Fruit fly (Drosophila melanogaster): ENCODE results near the gene norpA.
A peak's percentile ranks its signal among the peaks of the same experiment; 100 is the strongest.

Gene norpA

DNA sequence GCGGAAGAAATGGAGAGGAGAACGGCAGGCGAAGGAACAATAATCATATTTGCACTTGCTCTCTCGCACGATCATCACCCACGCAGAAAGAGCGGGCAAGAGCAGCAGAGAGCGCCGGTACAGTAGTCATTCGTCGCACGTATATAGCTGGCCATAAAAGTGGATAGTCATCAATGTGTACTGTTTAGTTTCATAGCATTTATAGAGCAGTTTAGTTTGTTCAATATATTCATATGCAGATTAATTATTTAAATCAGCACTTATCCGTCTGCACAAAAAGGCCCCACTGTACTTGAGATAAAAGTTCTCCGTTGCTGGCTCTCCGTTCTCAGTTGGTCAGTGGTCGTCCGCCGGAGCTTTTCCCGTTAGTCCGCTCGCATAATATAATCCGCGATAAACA lies 2.4 kb downstream of the norpA start:
- TF ChIP-seq Dll (optimal IDR thresholded peaks at IDR 0.05) (peak; percentile 57), EcR (GFP tag; optimal IDR thresholded peaks at IDR 0.05) (no peak)

DNA sequence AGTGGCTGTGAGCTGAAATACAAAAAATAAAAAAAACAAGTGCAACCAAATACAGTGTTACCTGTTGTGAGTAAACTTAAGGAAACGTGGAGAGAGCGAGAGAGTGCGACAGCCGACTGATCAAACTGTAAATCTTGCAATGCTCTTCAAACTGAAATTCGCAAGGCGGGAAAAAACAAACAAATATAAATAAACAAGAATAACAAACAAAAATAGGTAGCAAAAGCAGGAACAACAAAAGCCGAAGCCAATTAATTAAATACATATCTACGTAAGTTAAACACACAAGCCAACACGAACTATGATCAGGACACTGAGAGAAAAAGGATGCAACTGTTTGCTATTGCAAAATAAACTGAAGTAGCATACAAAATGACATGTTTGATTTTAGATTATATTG lies 2.9 kb downstream of the norpA start:
- TF ChIP-seq psq (optimal IDR thresholded peaks at IDR 0.05) = no peak
- no peak for TF ChIP-seq Dll (optimal IDR thresholded peaks at IDR 0.05)
- no peak for TF ChIP-seq pan (optimal IDR thresholded peaks at IDR 0.05)
- TF ChIP-seq CG8478 (optimal IDR thresholded peaks at IDR 0.05) = no peak
- no peak for TF ChIP-seq usp (GFP tag; optimal IDR thresholded peaks at IDR 0.05)
- no peak for TF ChIP-seq EcR (GFP tag; optimal IDR thresholded peaks at IDR 0.05)

DNA sequence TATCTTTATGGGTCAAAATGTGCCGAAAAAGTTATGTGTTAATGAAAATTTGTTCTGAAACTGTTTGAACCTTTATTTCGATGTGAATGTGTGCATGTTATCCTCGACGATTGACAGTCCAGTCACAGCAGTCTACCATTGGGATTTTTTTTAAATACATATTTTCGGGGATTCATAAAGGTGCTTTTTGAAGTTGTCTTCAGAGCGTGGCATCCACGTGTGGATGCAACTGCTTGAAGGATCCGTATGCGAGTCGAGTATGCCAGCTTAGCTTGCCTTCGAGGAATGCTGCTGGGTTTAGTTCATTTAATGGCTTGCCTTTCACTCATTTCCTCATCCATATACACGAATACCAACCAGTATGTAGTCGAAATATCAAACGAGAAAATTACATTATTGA lies 6.9 kb downstream of the norpA start, which contains the start of gene CG12693:
Gene CG12693, minus strand, starts transcription at position 101 of the 400 bp plus-strand sequence.
- TF ChIP-seq EcR (GFP tag; optimal IDR thresholded peaks at IDR 0.05) = no peak
- no peak for TF ChIP-seq CG8478 (optimal IDR thresholded peaks at IDR 0.05)
- TF ChIP-seq usp (GFP tag; optimal IDR thresholded peaks at IDR 0.05) = no peak
- no peak for TF ChIP-seq Dll (optimal IDR thresholded peaks at IDR 0.05)
- no peak for TF ChIP-seq psq (optimal IDR thresholded peaks at IDR 0.05)
- no peak for TF ChIP-seq pan (optimal IDR thresholded peaks at IDR 0.05)

- TF ChIP-seq pan (optimal IDR thresholded peaks at IDR 0.05) (no peak), Dll (optimal IDR thresholded peaks at IDR 0.05) (no peak), usp (GFP tag; optimal IDR thresholded peaks at IDR 0.05) (no peak), CG8478 (optimal IDR thresholded peaks at IDR 0.05) (no peak), psq (optimal IDR thresholded peaks at IDR 0.05) (no peak), EcR (GFP tag; optimal IDR thresholded peaks at IDR 0.05) (no peak)
Measured at dm6 chrX:4329809-4330208, 7.4 kb downstream of the norpA start.

DNA sequence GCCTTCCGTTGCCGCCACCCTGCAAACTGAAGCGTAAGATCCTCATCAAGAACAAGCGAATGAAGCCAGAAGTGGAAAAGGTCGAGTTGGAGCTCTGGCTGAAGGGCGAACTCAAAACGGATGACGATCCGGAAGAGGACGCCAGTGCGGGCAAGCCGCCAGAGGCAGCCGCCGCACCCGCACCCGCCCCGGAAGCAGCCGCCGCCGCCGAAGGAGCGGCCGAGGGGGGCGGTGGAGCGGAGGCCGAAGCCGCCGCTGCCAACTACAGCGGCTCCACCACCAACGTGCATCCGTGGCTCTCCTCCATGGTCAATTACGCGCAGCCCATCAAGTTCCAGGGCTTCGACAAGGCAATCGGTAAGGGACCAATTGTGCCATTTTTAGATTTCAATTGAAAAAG lies 36.1 kb downstream of the norpA start:
- TF ChIP-seq psq (optimal IDR thresholded peaks at IDR 0.05) = no peak
- no peak for TF ChIP-seq CG8478 (optimal IDR thresholded peaks at IDR 0.05)
- no peak for TF ChIP-seq EcR (GFP tag; optimal IDR thresholded peaks at IDR 0.05)
- TF ChIP-seq usp (GFP tag; optimal IDR thresholded peaks at IDR 0.05) = no peak
- no peak for TF ChIP-seq pan (optimal IDR thresholded peaks at IDR 0.05)
- no peak for TF ChIP-seq Dll (optimal IDR thresholded peaks at IDR 0.05)

- no peak for TF ChIP-seq usp (GFP tag; optimal IDR thresholded peaks at IDR 0.05)
- no peak for TF ChIP-seq CG8478 (optimal IDR thresholded peaks at IDR 0.05)
- no peak for TF ChIP-seq psq (optimal IDR thresholded peaks at IDR 0.05)
- no peak for TF ChIP-seq pan (optimal IDR thresholded peaks at IDR 0.05)
- no peak for TF ChIP-seq EcR (GFP tag; optimal IDR thresholded peaks at IDR 0.05)
- no peak for TF ChIP-seq Dll (optimal IDR thresholded peaks at IDR 0.05)
Measured at dm6 chrX:4366196-4366595, 43.8 kb downstream of the norpA start, which contains the start of gene CG3626. TSS of gene CG3626 (plus strand) at chrX:4366417.

dm6 chrX:4375574-4375973 lies 53.1 kb downstream of the norpA start:
- TF ChIP-seq Dll (optimal IDR thresholded peaks at IDR 0.05) = no peak
- no peak for TF ChIP-seq pan (optimal IDR thresholded peaks at IDR 0.05)
- no peak for TF ChIP-seq psq (optimal IDR thresholded peaks at IDR 0.05)
- TF ChIP-seq usp (GFP tag; optimal IDR thresholded peaks at IDR 0.05) = no peak
- TF ChIP-seq EcR (GFP tag; optimal IDR thresholded peaks at IDR 0.05) = no peak
- TF ChIP-seq CG8478 (optimal IDR thresholded peaks at IDR 0.05) = no peak

dm6 chrX:4380381-4380780 lies 58.0 kb downstream of the norpA start:
- TF ChIP-seq EcR (GFP tag; optimal IDR thresholded peaks at IDR 0.05) (no peak), Dll (optimal IDR thresholded peaks at IDR 0.05) (no peak), usp (GFP tag; optimal IDR thresholded peaks at IDR 0.05) (no peak), CG8478 (optimal IDR thresholded peaks at IDR 0.05) (no peak), pan (optimal IDR thresholded peaks at IDR 0.05) (no peak), psq (optimal IDR thresholded peaks at IDR 0.05) (no peak)

DNA sequence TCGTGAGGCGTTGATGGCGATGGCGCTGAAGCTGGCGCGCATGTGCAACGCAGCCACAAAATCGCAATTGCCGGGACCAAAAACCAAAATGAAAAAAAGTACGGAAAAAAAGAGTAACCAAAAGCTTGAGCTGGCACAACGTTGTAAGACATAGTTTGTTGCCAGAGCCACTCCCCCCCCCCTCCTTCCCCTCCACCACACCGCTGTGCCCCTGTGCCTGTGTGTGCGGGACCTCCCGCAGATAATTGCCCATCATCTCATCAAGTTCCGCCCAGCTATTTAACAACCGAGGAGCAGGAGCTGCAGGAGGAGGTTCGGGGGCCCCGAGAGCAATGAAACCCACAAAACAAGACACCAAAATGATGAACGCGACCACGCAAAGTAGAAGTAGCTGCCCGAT lies 58.7 kb downstream of the norpA start:
- TF ChIP-seq pan (optimal IDR thresholded peaks at IDR 0.05) = no peak
- peak; percentile 59 for TF ChIP-seq Dll (optimal IDR thresholded peaks at IDR 0.05)

DNA sequence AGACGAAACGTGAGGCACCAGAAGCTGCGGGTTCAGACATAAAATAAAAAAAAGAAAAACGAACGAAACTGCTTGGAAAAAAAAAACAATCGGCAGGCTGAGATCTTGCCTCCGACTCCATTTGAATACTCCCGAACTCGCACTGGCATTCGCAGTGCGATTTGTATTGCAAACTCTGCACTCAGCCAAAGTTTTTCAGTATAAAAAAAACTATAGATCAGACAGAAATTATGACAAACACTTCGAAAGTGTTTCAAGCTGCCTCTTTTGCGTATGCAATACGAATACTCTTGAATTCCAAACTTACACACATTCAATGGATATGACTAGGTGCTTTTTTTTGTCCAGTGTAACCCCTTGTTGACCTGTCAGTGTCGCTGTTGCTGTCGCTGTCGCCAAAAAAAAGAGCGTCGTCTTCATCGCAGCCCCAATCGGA lies 68.9 kb downstream of the norpA start:
- TF ChIP-seq EcR (GFP tag; optimal IDR thresholded peaks at IDR 0.05) = no peak

DNA sequence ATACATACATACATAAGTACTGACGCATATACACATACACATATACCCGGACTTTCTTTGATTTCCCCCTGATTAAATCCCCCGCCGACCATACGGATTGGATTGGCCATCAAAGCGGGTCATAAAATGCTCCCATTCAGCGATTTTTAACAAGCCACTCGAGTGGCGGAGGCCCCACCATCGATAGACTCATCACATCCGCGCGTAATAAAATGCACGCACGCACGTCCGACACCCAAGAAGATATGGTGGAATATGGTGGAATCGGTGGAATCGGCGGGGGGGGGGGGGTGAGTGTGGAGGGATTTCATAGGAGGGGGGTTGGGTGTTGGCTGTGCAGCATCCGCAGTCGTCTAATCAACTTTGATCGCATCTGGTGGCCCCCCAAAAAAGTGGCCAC lies 77.3 kb downstream of the norpA start:
- TF ChIP-seq CG8478 (optimal IDR thresholded peaks at IDR 0.05) (no peak), pan (optimal IDR thresholded peaks at IDR 0.05) (no peak), usp (GFP tag; optimal IDR thresholded peaks at IDR 0.05) (no peak), EcR (GFP tag; optimal IDR thresholded peaks at IDR 0.05) (no peak), psq (optimal IDR thresholded peaks at IDR 0.05) (no peak), Dll (optimal IDR thresholded peaks at IDR 0.05) (no peak)

DNA sequence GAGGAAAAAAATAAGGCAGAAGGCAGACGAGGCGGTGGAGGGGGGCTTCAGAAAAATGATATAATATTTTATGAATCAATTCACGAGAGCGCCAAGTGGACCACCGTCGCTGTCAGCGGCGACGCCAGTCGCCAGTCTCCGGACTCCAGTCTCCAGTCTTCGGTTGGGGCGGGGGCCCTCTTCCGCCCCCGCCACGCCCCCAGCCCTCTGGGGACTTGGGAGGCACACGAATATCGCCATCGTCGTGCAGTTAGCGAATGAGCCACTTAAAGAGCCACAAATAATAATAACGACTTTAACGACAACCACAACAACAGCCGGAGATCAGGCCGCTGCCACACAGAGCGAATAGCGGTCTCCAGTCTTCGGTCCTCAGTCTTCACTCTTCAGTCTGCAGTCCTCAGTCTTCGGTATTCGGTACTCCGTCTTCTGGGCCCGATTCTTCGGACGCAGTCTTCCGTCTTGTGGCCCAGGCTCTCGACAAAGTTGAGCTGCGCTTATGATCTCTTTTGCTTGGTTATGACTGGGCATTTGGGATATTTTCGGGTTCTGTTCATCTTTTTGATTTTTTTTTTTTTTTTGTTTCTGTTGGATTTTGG lies 79.2 kb downstream of the norpA start:
- TF ChIP-seq pan (optimal IDR thresholded peaks at IDR 0.05) = no peak
- no peak for TF ChIP-seq CG8478 (optimal IDR thresholded peaks at IDR 0.05)
- no peak for TF ChIP-seq psq (optimal IDR thresholded peaks at IDR 0.05)
- TF ChIP-seq Dll (optimal IDR thresholded peaks at IDR 0.05) = no peak
- TF ChIP-seq usp (GFP tag; optimal IDR thresholded peaks at IDR 0.05) = no peak
- no peak for TF ChIP-seq EcR (GFP tag; optimal IDR thresholded peaks at IDR 0.05)

DNA sequence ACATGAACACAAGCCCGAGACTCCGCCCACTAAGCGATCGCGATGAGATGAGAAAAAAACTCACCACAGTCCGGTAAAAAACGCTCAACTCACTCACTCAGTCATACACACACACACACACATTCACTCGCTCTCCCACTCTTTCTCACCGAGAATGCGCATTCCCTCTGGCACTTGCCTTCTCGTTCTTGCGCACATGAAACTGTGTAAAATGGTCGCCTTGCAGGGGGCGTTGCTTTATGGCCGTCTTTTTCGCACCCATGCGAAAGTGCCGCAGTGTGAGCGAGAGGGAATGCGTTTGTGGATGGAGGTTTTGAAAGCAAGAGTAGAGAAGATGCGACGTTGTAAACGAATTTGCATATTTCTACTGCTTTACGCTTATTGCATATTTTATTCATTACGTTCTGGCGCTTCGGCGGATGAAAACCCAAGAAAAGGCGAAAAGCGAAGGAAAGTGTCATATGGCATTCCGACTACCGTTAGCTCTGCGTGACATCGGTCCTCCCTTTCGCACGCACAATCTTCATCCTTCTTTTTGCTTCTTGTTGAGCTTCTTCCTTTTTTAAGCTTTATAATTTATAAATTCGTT lies 89.1 kb downstream of the norpA start:
- TF ChIP-seq EcR (GFP tag; optimal IDR thresholded peaks at IDR 0.05) = no peak
- no peak for TF ChIP-seq psq (optimal IDR thresholded peaks at IDR 0.05)
- peak; percentile 51 for TF ChIP-seq Dll (optimal IDR thresholded peaks at IDR 0.05)
- TF ChIP-seq CG8478 (optimal IDR thresholded peaks at IDR 0.05) = peak; percentile 99
- no peak for TF ChIP-seq pan (optimal IDR thresholded peaks at IDR 0.05)

All from whole organism.